Fruit fly (Drosophila melanogaster) whole organism, pupa: ENCODE results near the gene mRpL22.

Source experiments
- CG4496 ChIP-seq: fragments of 200-800 bp; sonication (Bioruptor generic); IDR thresholded peaks from 3 replicates; pipeline ENCODE4 v1.3.6; 2022; ENCODE audit warnings: missing biosample characterization, missing genetic modification characterization
- D1 ChIP-seq: fragments of 200-800 bp; sonication (Bioruptor generic); optimal IDR thresholded peaks from 2 replicates; lab custom pipeline; 2018; ENCODE audit warnings: missing biosample characterization, mild to moderate bottlenecking, missing genetic modification characterization, moderate library complexity

- TF ChIP-seq CG4496 (GFP tag; lab: Robert Waterston, UW) (no peak), D1 (tag; lab: Kevin White, UChicago) (no peak)
Measured at dm6 chrX:16805768-16806167, 22.0 kb downstream of the mRpL22 start, which contains the start of gene ppk28.
